Fruit fly (Drosophila melanogaster): Measurements from ENCODE around the gene CG34140.

Gene CG34140

DNA sequence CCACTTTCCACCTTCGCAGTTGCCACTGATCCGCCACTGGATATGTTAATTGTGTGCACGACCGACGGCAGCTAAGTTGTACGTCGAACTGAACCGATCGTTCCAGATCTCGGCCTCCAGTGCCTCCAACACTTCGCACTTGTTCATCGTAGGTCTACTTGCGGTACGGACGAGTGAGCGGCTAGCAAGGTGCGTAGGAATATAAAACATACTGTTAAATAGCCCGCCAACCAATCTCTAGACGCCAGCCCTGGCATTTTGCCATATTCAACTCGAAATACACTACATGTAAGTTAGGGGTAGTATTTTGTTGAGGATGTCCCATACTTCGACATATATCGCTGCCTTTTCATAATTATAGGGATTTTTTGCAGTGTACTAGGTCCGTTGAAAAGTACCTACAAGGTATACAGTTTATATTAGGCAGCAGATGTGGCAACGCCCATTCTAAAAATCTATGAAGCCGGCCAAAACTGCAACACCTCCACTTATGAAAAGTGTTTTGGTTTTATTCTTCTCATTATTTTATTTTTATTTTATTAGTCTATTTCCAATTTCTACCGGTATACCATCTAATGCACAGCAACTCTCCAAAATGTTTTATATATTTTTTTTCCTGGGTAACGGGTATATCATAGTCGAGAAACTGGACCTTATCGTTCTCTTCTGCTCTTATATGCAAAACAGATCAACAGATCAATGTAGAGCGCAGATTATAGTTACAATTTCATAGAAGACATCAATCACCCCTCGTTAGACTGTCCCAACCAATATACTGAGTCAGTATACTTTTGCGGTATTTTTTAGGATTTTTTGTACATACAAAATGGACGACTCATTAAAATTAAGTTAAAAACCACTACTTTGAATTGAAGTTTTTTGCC is 39.0 kb upstream of the CG34140 start, which contains the start of the genes pyx and CG33229 (continued):
- no peak; the same call in 1 of the 2 replicates for TF ChIP-seq Nf-YA (GFP tag; IDR thresholded peaks at IDR 0.05)
- peak; percentile 71 for TF ChIP-seq Ada2b (GFP tag; IDR thresholded peaks at IDR 0.05)
- no peak for TF ChIP-seq Adf1 (GFP tag; IDR thresholded peaks at IDR 0.05)
- 0 out of 2 replicates have a peak, but pooled peaks have one; percentile 21 for TF ChIP-seq CG10959 (GFP tag; IDR thresholded peaks at IDR 0.05)

DNA sequence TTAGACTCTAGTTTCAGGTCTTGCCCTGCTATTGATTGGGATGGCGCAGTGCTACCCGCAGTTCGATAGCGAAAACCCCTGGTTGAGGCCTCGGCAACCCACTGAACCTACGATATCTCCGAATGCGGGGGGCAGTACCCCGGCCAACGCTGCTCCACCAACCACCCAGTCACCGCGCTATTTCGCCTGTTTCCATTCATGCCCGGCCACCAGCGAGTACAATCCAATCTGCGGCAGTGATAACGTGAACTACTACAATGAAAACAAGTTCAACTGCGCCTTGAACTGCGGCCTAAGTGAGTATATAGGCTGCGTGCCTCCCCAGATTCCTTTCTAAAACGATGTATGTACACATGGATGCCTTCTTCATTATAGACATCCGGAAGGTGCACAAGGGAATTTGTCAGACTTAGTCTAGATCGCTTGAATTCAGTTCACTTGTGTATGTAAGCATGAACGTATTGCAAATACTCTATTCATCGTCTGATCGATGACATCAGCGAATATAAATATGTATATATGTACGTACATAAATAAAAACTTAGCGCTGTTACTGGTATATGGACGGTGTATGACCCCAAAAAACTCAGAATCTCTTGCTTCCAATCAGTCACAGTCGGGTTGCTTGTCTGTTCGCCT is 33.4 kb upstream of the CG34140 start, which contains the start of gene CG13877:
Gene CG13877 (plus strand): TSS at position 589 of the 639 bp plus-strand sequence.
- TF ChIP-seq sug (tag; optimal IDR thresholded peaks at IDR 0.05) (peak; percentile 79), Med (GFP tag) (peak; percentile 6), Abd-B (GFP tag; optimal IDR thresholded peaks at IDR 0.05) (no peak), CG34376 (GFP tag; optimal IDR thresholded peaks at IDR 0.05) (peak; percentile 11)

DNA sequence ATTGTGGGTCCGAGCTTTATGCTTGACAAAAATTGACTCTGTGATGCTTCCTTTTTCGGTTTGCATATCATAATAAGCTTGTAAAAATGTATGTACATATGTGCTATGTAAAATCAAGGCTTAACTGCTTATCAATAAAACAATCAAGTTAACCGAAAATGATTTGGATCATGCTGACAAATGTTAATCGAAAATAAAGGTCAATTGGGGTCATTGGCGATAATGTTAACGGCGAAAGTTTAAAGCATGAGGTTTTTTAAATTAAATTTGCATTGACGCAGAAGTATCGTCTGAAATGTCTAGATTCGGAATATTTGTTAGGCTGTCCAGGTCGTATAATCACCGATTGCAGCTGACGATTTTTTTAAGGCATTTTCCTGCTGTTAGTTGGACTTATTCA is 32.1 kb upstream of the CG34140 start, which contains the start of gene Kaz1-ORFB:
Gene Kaz1-ORFB (plus strand): TSS at position 301 of the 400 bp plus-strand sequence.
- no peak for TF ChIP-seq D19B (GFP tag; optimal IDR thresholded peaks at IDR 0.05)
- no peak for TF ChIP-seq ttk (GFP tag; IDR thresholded peaks at IDR 0.05)
- no peak for TF ChIP-seq pb (GFP tag; optimal IDR thresholded peaks at IDR 0.05)
- no peak for TF ChIP-seq her (GFP tag; optimal IDR thresholded peaks at IDR 0.05)
- no peak for TF ChIP-seq Meics (GFP tag; optimal IDR thresholded peaks at IDR 0.05)
- no peak for TF ChIP-seq disco-r (GFP tag; optimal IDR thresholded peaks at IDR 0.05)
- no peak for TF ChIP-seq C15 (GFP tag; IDR thresholded peaks at IDR 0.05)
- TF ChIP-seq Sin3A (optimal IDR thresholded peaks at IDR 0.05): no peak
- TF ChIP-seq cg (GFP tag; optimal IDR thresholded peaks at IDR 0.05): no peak
- TF ChIP-seq CG5180 (GFP tag; optimal IDR thresholded peaks at IDR 0.05): no peak
- no peak for TF ChIP-seq Sry-δ (GFP tag; optimal IDR thresholded peaks at IDR 0.05)
- TF ChIP-seq CG4854 (GFP tag; optimal IDR thresholded peaks at IDR 0.05): no peak
- no peak for TF ChIP-seq CG3281 (GFP tag; optimal IDR thresholded peaks at IDR 0.05)
- TF ChIP-seq CG1603 (tag; optimal IDR thresholded peaks at IDR 0.05): no peak
- TF ChIP-seq hbn (GFP tag; IDR thresholded peaks at IDR 0.05; ENCODE audit: partially characterized antibody): no peak
- TF ChIP-seq Dp (GFP tag; optimal IDR thresholded peaks at IDR 0.05): no peak
- no peak for TF ChIP-seq Six4 (GFP tag; optimal IDR thresholded peaks at IDR 0.05)
- no peak for TF ChIP-seq CG15696 (tag; optimal IDR thresholded peaks at IDR 0.05)
- TF ChIP-seq CG10654 (GFP tag; optimal IDR thresholded peaks at IDR 0.05): no peak

DNA sequence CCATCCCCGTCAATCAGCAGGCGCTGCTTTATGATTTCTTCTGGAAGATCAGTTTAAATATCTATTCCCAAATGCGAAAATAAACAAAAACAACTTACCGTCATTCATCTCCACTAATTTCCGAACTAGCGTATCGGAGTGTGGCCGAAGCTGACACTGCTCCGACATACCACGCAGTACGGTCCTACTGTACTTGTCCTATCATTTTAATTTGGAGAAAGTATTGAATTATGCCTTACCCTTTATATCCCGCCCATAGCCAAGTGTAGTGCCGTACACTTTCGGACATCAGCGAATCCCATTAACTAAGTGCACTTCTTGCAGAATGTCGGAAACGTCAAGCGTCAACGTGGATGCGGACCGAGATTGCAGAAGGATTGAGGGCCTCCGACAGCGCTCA is 28.3 kb upstream of the CG34140 start, which contains the start of the genes thoc7 and Dis3l2:
Gene thoc7 (minus strand): TSS at position 168 of the 400 bp plus-strand sequence.
Gene Dis3l2 (plus strand): TSS at position 190 of the 400 bp plus-strand sequence.
- TF ChIP-seq CG14710 (tag; optimal IDR thresholded peaks at IDR 0.05) (peak; percentile 16), MESR4 (GFP tag; optimal IDR thresholded peaks at IDR 0.05) (peak; percentile 80), pzg (GFP tag; optimal IDR thresholded peaks at IDR 0.05) (peak; percentile 61), CG12659 (GFP tag; optimal IDR thresholded peaks at IDR 0.05) (peak; percentile 12), lola (GFP tag; optimal IDR thresholded peaks at IDR 0.05) (no peak), bbx (GFP tag; IDR thresholded peaks at IDR 0.05; ENCODE audit: partially characterized antibody) (peak; percentile 7; the same call in 1 of the 2 replicates), row (GFP tag; IDR thresholded peaks at IDR 0.05) (0 out of 3 replicates have a peak, but pooled peaks have one; percentile 13), Trl (optimal IDR thresholded peaks at IDR 0.05) (no peak), Trl (GFP tag; optimal IDR thresholded peaks at IDR 0.05) (no peak), bigmax (GFP tag; optimal IDR thresholded peaks at IDR 0.05) (peak; percentile 62), Dll (GFP tag; IDR thresholded peaks at IDR 0.05; ENCODE audit: partially characterized antibody) (peak; percentile 20; the same call in 1 of the 4 replicates), cwo (GFP tag; optimal IDR thresholded peaks at IDR 0.05) (no peak), Vsx1 (GFP tag; optimal IDR thresholded peaks at IDR 0.05) (no peak), MBD-R2 (GFP tag; IDR thresholded peaks at IDR 0.05) (peak; percentile 80), CG4617 (GFP tag; optimal IDR thresholded peaks at IDR 0.05; ENCODE audit: borderline replicate concordance) (peak; percentile 90), CG34224 (GFP tag; IDR thresholded peaks at IDR 0.05; ENCODE audit: partially characterized antibody) (peak; percentile 39; the same call in 1 of the 3 replicates), Dp (GFP tag; optimal IDR thresholded peaks at IDR 0.05) (peak; percentile 11)

All from whole organism, embryonic.